Fruit fly (Drosophila melanogaster) whole organism: Measurements from ENCODE around the gene dpr2.

Experiments used
- CG8478 ChIP-seq: fragments of >200 bp; optimal IDR thresholded peaks from 2 replicates; lab custom pipeline; 2018; ENCODE audit warnings: inconsistent platforms
- Dll ChIP-seq: fragments of >200 bp; optimal IDR thresholded peaks from 2 replicates; lab custom pipeline; 2017
- psq ChIP-seq: fragments of >200 bp; optimal IDR thresholded peaks from 2 replicates; lab custom pipeline; 2017

dm6 chr2L:11001376-11002122 is 37.6 kb upstream of the dpr2 start, which contains the start of the genes aub and lectin-33A:
- TF ChIP-seq Dll (lab: Kevin White, UChicago) (no peak), CG8478 (lab: Kevin White, UChicago) (no peak), psq (lab: Kevin White, UChicago) (no peak)
